Fruit fly (Drosophila melanogaster) whole organism, embryonic: ENCODE measurements around the gene CG7841.

Experiments used
- CG1529 ChIP-seq: fragments of 200-800 bp; sonication (Bioruptor generic); optimal IDR thresholded peaks from 3 replicates; lab custom pipeline; 2018; ENCODE audit warnings: missing biosample characterization, missing genetic modification characterization
- CG18599 ChIP-seq: fragments of 200-800 bp; sonication (Bioruptor generic); optimal IDR thresholded peaks from 3 replicates; lab custom pipeline; 2017; ENCODE audit warnings: missing biosample characterization, missing genetic modification characterization, mild to moderate bottlenecking, moderate library complexity, missing genetic modification reagents
- CG3065 ChIP-seq: fragments of 200-800 bp; sonication (Bioruptor generic); optimal IDR thresholded peaks from 2 replicates; lab custom pipeline; 2016; ENCODE audit warnings: missing biosample characterization, missing genetic modification characterization
- CG31224 ChIP-seq: fragments of 200-800 bp; sonication (Bioruptor generic); IDR thresholded peaks from 2 replicates; pipeline ENCODE4 v1.3.6; 2022; ENCODE audit warnings: missing biosample characterization, missing genetic modification characterization
- CG34422 ChIP-seq: fragments of 200-800 bp; sonication (Bioruptor generic); IDR thresholded peaks from 3 replicates; pipeline ENCODE4 v1.3.6; 2022; ENCODE audit warnings: missing biosample characterization, missing genetic modification characterization
- CG3838 ChIP-seq: fragments of 200-800 bp; sonication (Bioruptor generic); optimal IDR thresholded peaks from 3 replicates; lab custom pipeline; 2016; ENCODE audit warnings: missing biosample characterization, missing genetic modification characterization
- D19B ChIP-seq: fragments of 200-800 bp; sonication (Bioruptor generic); optimal IDR thresholded peaks from 2 replicates; lab custom pipeline; 2017; ENCODE audit warnings: missing biosample characterization, mild to moderate bottlenecking, missing genetic modification characterization
- Dll ChIP-seq: fragments of 200-800 bp; sonication (Bioruptor generic); IDR thresholded peaks from 4 replicates; pipeline ENCODE4 v1.3.6; 2022; ENCODE audit warnings: missing biosample characterization, missing genetic modification characterization; ENCODE audit not compliant: partially characterized antibody
- E2f1 ChIP-seq: fragments of 200-800 bp; sonication (Bioruptor generic); IDR thresholded peaks from 2 replicates; pipeline ENCODE4 v1.3.6; 2022; ENCODE audit warnings: missing biosample characterization, missing genetic modification characterization
- Hr51 ChIP-seq, 2 experiments: fragments of 200-800 bp; sonication (Bioruptor generic); optimal IDR thresholded peaks; 2 replicates in 1 of 2; 3 replicates in 1 of 2; lab custom pipeline; 2016 to 2018; ENCODE audit warnings: missing biosample characterization in 2 of 2, missing genetic modification characterization in 2 of 2, mild to moderate bottlenecking in 1 of 2, moderate library complexity in 1 of 2
- Kr ChIP-seq: fragments of 200-800 bp; sonication (Bioruptor generic); optimal IDR thresholded peaks from 2 replicates; lab custom pipeline; 2017; ENCODE audit warnings: missing biosample characterization, mild to moderate bottlenecking, missing genetic modification characterization
- Rx ChIP-seq: fragments of 200-800 bp; sonication (Bioruptor generic); IDR thresholded peaks from 2 replicates; pipeline ENCODE4 v1.3.6; 2022; ENCODE audit warnings: missing biosample characterization, missing genetic modification characterization
- ara ChIP-seq: fragments of 200-800 bp; sonication (Bioruptor generic); IDR thresholded peaks from 2 replicates; pipeline ENCODE4 v1.3.6; 2022; ENCODE audit warnings: missing biosample characterization, missing genetic modification characterization
- hkb ChIP-seq, 2 experiments: fragments of 200-800 bp in 1 of 2; fragments of >200 bp in 1 of 2; sonication (Bioruptor generic) in 1 of 2; IDR thresholded peaks in 1 of 2; optimal IDR thresholded peaks in 1 of 2; 2 replicates each; pipeline versions ENCODE4 v1.3.6 to Lab custom; 2017 to 2022; ENCODE audit warnings: missing biosample characterization in 1 of 2, missing genetic modification characterization in 1 of 2

DNA sequence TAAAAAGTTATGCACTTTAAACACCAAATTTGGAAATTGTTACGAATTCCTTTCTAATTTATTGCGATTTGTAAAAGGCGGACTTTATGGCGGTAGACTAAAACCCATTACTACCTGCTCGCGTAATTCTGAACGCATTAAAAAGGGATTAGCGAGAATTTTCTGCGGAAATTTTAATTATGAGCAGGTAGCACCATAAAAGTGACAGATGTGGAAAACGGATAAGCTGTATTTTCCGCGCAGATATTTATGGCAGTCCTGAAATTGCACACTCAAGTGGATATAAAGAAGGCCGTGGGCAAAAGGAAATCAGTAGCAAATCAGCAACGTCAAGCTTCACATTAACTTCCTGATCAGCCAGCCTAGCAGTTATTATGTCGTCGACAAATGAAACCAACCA is 698 bp upstream of the CG7841 start, which contains the start of gene Z600:
- TF ChIP-seq CG18599 (GFP tag; lab: Kevin White, UChicago) (no peak), D19B (GFP tag; lab: Kevin White, UChicago) (no peak), ara (GFP tag; lab: Robert Waterston, UW) (no peak), CG1529 (GFP tag; lab: Kevin White, UChicago) (no peak), Rx (no peak), Kr (no peak), CG34422 (GFP tag; lab: Robert Waterston, UW) (no peak), CG3065 (GFP tag; lab: Kevin White, UChicago) (no peak), CG31224 (GFP tag; lab: Robert Waterston, UW) (no peak), Dll (GFP tag; lab: Robert Waterston, UW) (no peak), hkb (optimal IDR thresholded peaks at IDR 0.05; lab: Kevin White, UChicago) (no peak), hkb (GFP tag; IDR thresholded peaks at IDR 0.05; lab: Robert Waterston, UW) (no peak), Hr51 (GFP tag; optimal IDR thresholded peaks at IDR 0.05; lab: Kevin White, UChicago) (no peak), CG3838 (GFP tag; lab: Kevin White, UChicago) (no peak), E2f1 (GFP tag; lab: Robert Waterston, UW) (no peak)
